Fruit fly (Drosophila melanogaster) whole organism, embryonic: ENCODE data around the gene CG14569.

Experiments
- CG3065 ChIP-seq: fragments of 200-800 bp; sonication (Bioruptor generic); optimal IDR thresholded peaks from 2 replicates; lab custom pipeline; 2016; ENCODE audit warnings: missing biosample characterization, missing genetic modification characterization
- caup ChIP-seq: fragments of 200-800 bp; sonication (Bioruptor generic); optimal IDR thresholded peaks from 3 replicates; lab custom pipeline; 2017; ENCODE audit warnings: missing biosample characterization, mild to moderate bottlenecking, missing genetic modification characterization, moderate library complexity; ENCODE audit not compliant: severe bottlenecking

DNA sequence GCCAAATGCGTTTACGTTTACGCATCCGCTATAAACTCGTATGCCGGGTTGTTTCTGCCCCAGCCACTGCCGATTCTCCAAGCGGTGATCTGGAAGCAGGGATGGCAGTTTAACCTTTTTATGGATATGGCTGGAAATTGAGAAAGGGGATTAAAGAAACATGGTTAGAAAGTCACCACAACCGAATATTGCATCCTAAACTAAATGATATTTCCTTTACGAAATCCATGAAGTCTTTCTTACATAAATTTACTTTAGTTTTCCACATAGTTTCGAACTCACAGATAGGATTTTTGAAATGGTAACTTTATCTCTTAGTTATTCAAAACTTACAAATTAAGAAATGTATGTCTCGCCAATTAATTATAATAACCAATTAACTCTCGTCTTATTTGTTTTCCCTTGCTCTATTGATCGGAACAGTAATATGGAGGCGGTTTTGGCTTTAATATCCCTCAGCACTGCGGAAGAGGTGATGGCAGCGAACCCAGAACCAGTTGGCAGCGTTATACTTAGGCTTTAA, 42.7 kb downstream of the CG14569 start:
- TF ChIP-seq CG3065 (no peak), caup (GFP tag; lab: Kevin White, UChicago) (no peak)
